Fruit fly (Drosophila melanogaster): ENCODE data around the gene CG31457.

The CG31457 gene

DNA sequence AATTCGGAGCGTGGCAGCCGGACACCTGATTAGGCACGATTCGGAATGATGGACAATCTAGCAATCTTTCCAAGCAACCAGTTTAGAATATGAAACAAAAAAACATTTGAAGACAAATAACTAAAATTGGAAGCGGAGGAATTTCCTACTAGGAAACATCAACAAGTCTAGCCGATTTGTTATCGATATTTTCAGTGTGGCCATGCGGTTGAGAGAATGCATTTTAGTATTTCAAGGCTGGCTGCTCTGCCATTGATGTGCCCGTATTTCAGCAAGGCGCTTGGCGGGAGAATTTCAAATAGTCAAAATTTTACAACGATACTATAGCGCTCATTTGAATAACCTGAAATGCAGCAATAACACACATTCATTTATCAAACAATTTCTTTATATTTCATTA, at the start of gene CG31457 (continued):
- peak; percentile 53; the same call in 1 of the 2 replicates for TF ChIP-seq nerfin-2 (GFP tag; IDR thresholded peaks at IDR 0.05; ENCODE audit: partially characterized antibody)
- peak; percentile 89 for TF ChIP-seq BEAF-32 (GFP tag; optimal IDR thresholded peaks at IDR 0.05)
- peak; percentile 69 for TF ChIP-seq HLH4C (GFP tag; IDR thresholded peaks at IDR 0.05; ENCODE audit: partially characterized antibody)
- TF ChIP-seq vnd (GFP tag; IDR thresholded peaks at IDR 0.05; ENCODE audit: partially characterized antibody), result peak; percentile 63
- peak; percentile 81 for TF ChIP-seq bbx (GFP tag; IDR thresholded peaks at IDR 0.05; ENCODE audit: partially characterized antibody)
- TF ChIP-seq CG6791 (GFP tag; IDR thresholded peaks at IDR 0.05; ENCODE audit: partially characterized antibody), result peak; percentile 69; the same call in 2 of the 3 replicates
- peak; percentile 53 for TF ChIP-seq CG14710 (tag; optimal IDR thresholded peaks at IDR 0.05)
- peak; percentile 98 for TF ChIP-seq Dp (GFP tag; optimal IDR thresholded peaks at IDR 0.05)
- TF ChIP-seq CG7963 (GFP tag; IDR thresholded peaks at IDR 0.05; ENCODE audit: partially characterized antibody), result peak; percentile 56; the same call in 2 of the 3 replicates
- TF ChIP-seq CG18619 (GFP tag; optimal IDR thresholded peaks at IDR 0.05), result no peak
- peak; percentile 45 for TF ChIP-seq CG12659 (GFP tag; optimal IDR thresholded peaks at IDR 0.05)
- peak; percentile 71 for TF ChIP-seq phol (tag; optimal IDR thresholded peaks at IDR 0.05)
- TF ChIP-seq pzg (GFP tag; optimal IDR thresholded peaks at IDR 0.05), result peak; percentile 95
- TF ChIP-seq CG9797 (GFP tag; optimal IDR thresholded peaks at IDR 0.05), result peak; percentile 97
- TF ChIP-seq CG12391 (tag; optimal IDR thresholded peaks at IDR 0.05), result peak; percentile 24
- TF ChIP-seq Pdp1 (GFP tag; optimal IDR thresholded peaks at IDR 0.05), result peak in 1 of 2 experiments; percentile 21
- no peak for TF ChIP-seq grau (tag; optimal IDR thresholded peaks at IDR 0.05)
- TF ChIP-seq CG2129 (GFP tag; IDR thresholded peaks at IDR 0.05; ENCODE audit: partially characterized antibody), result peak; percentile 46; the same call in 1 of the 2 replicates
- peak; percentile 23 for TF ChIP-seq lilli (GFP tag; optimal IDR thresholded peaks at IDR 0.05)
- peak; percentile 76 for TF ChIP-seq Sry-δ (GFP tag; optimal IDR thresholded peaks at IDR 0.05)
- peak; percentile 82 for TF ChIP-seq Dref (GFP tag; IDR thresholded peaks at IDR 0.05)
- no peak for TF ChIP-seq CG9876 (GFP tag; optimal IDR thresholded peaks at IDR 0.05)
- TF ChIP-seq HmgD (GFP tag; optimal IDR thresholded peaks at IDR 0.05), result peak; percentile 61
- TF ChIP-seq CG9932 (GFP tag; IDR thresholded peaks at IDR 0.05), result no peak
- peak; percentile 39; the same call in 1 of the 3 replicates for TF ChIP-seq row (GFP tag; IDR thresholded peaks at IDR 0.05)
- TF ChIP-seq CG12299 (tag; optimal IDR thresholded peaks at IDR 0.05), result no peak
- TF ChIP-seq hbn (GFP tag; IDR thresholded peaks at IDR 0.05; ENCODE audit: partially characterized antibody), result peak; percentile 81
- peak; percentile 75 for TF ChIP-seq CG4617 (GFP tag; optimal IDR thresholded peaks at IDR 0.05; ENCODE audit: borderline replicate concordance)
- peak; percentile 99 for TF ChIP-seq E2f2 (GFP tag; IDR thresholded peaks at IDR 0.05)
- peak; percentile 87 for TF ChIP-seq Dll (GFP tag; IDR thresholded peaks at IDR 0.05; ENCODE audit: partially characterized antibody)
- peak; percentile 47 for TF ChIP-seq CG10267 (tag; optimal IDR thresholded peaks at IDR 0.05)
- TF ChIP-seq tx (GFP tag; optimal IDR thresholded peaks at IDR 0.05), result no peak
- peak; percentile 90 for TF ChIP-seq sd (tag; optimal IDR thresholded peaks at IDR 0.05)
- peak; percentile 25 for TF ChIP-seq CG18262 (tag; optimal IDR thresholded peaks at IDR 0.05)
- TF ChIP-seq CG12942 (GFP tag; optimal IDR thresholded peaks at IDR 0.05), result no peak
- peak; percentile 87 for TF ChIP-seq Med (GFP tag)
- TF ChIP-seq CG42726 (GFP tag; IDR thresholded peaks at IDR 0.05; ENCODE audit: partially characterized antibody), result peak; percentile 26; the same call in 1 of the 2 replicates
- TF ChIP-seq CG7271 (tag; optimal IDR thresholded peaks at IDR 0.05), result no peak
- TF ChIP-seq CTCF (GFP tag; optimal IDR thresholded peaks at IDR 0.05), result peak; percentile 57
- no peak for TF ChIP-seq shn (GFP tag; optimal IDR thresholded peaks at IDR 0.05)
- TF ChIP-seq trem (tag; optimal IDR thresholded peaks at IDR 0.05), result peak; percentile 71
- peak; percentile 79 for TF ChIP-seq Scr (GFP tag; IDR thresholded peaks at IDR 0.05; ENCODE audit: partially characterized antibody)
- no peak for TF ChIP-seq CG34422 (GFP tag; IDR thresholded peaks at IDR 0.05)
- TF ChIP-seq CG15601 (tag; optimal IDR thresholded peaks at IDR 0.05), result peak; percentile 7
- no peak for TF ChIP-seq CG1792 (GFP tag; optimal IDR thresholded peaks at IDR 0.05)
- peak; percentile 92 for TF ChIP-seq gfzf (GFP tag; optimal IDR thresholded peaks at IDR 0.05)
- no peak for TF ChIP-seq tin (GFP tag; optimal IDR thresholded peaks at IDR 0.05)
- TF ChIP-seq ftz-f1 (GFP tag; optimal IDR thresholded peaks at IDR 0.05), result peak; percentile 85
- TF ChIP-seq CG18011 (GFP tag; optimal IDR thresholded peaks at IDR 0.05), result peak; percentile 94
